Worm (Caenorhabditis elegans): ENCODE results near the gene M03E7.1.

DNA sequence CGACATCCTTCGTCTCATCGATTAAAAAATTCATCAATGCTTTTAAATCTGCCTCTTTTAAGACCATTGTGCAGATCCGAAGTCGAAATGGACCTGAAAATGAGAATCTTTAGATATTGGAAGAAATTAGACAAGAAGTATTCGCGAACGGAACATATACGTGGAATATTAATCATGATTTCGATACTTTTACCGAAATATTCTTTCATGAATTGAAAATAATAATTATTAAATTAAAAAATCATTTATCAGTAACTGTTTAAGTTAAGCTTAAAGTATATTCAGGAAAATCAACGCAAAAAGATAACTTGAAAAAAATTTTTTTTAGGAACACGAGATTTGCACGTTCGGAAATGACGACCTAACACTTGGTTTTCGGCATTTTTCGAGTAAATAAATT lies 20.2 kb upstream of the M03E7.1 start, which contains the start of gene CD4.8:
- TF ChIP-seq nhr-12 (tag; optimal IDR thresholded peaks at IDR 0.05) (no peak), fkh-10 (GFP tag; optimal IDR thresholded peaks at IDR 0.05) (no peak), nhr-76 (tag; optimal IDR thresholded peaks at IDR 0.05) (no peak), ama-1 (optimal IDR thresholded peaks at IDR 0.05) (no peak), lin-14 (GFP tag; optimal IDR thresholded peaks at IDR 0.05) (no peak), lin-39 (tag; optimal IDR thresholded peaks at IDR 0.05) (no peak), nhr-237 (tag; optimal IDR thresholded peaks at IDR 0.05) (no peak), tbx-2 (tag; optimal IDR thresholded peaks at IDR 0.05) (no peak), snpc-4 (tag; optimal IDR thresholded peaks at IDR 0.05) (no peak), dpl-1 (GFP tag; optimal IDR thresholded peaks at IDR 0.05) (no peak), nhr-85 (tag) (no peak), xbp-1 (tag; optimal IDR thresholded peaks at IDR 0.05) (no peak), ces-1 (GFP tag; optimal IDR thresholded peaks at IDR 0.05) (no peak), ceh-82 (tag; optimal IDR thresholded peaks at IDR 0.05) (no peak)
